Worm (Caenorhabditis elegans) whole organism, L4 larva: ENCODE measurements around the gene F22D3.4.

Source experiments
- D1046.2 ChIP-seq: fragments of 200-800 bp; sonication (Bioruptor generic); IDR thresholded peaks from 2 replicates; pipeline ENCODE4 v1.3.6; 2022; ENCODE audit warnings: missing genetic modification characterization, missing compliant biosample characterization
- F26F4.8 ChIP-seq: fragments of 200-800 bp; sonication (Bioruptor generic); conservative IDR thresholded peaks from 2 replicates; pipeline ENCODE4 v1.3.6; 2022; ENCODE audit warnings: missing genetic modification characterization, missing compliant biosample characterization
- F37D6.2 ChIP-seq: sonication (generic microtip); optimal IDR thresholded peaks from 2 replicates; lab custom pipeline; 2016; ENCODE audit warnings: mild to moderate bottlenecking, missing genetic modification characterization, missing compliant biosample characterization
- F49E8.2 ChIP-seq: sonication (generic microtip); optimal IDR thresholded peaks from 2 replicates; lab custom pipeline; 2016; ENCODE audit warnings: missing compliant biosample characterization, mild to moderate bottlenecking, missing genetic modification characterization, borderline replicate concordance
- R02D3.7 ChIP-seq: fragments of 150-350 bp; sonication (generic microtip); optimal IDR thresholded peaks from 3 replicates; lab custom pipeline; 2014; ENCODE audit warnings: missing biosample characterization, missing genetic modification characterization
- T26A8.4 ChIP-seq: fragments of 200-800 bp; sonication (Bioruptor generic); IDR thresholded peaks from 2 replicates; pipeline ENCODE4 v1.3.6; 2022; ENCODE audit warnings: missing genetic modification characterization, missing compliant biosample characterization
- Y5F2A.4 ChIP-seq: fragments of 200-800 bp; sonication (Bioruptor generic); optimal IDR thresholded peaks from 2 replicates; lab custom pipeline; 2018; ENCODE audit warnings: mild to moderate bottlenecking, missing genetic modification characterization, missing compliant biosample characterization
- ZK546.5 ChIP-seq, 2 experiments: sonication (generic microtip); optimal IDR thresholded peaks; 2 replicates each; lab custom pipeline; 2017; ENCODE audit warnings: missing biosample characterization in 2 of 2, missing genetic modification characterization in 2 of 2
- aha-1 ChIP-seq: fragments of 150-350 bp; peaks from one replicate; lab custom pipeline; 2014; ENCODE audit warnings: missing biosample characterization, missing genetic modification characterization
- daf-16 ChIP-seq, 3 experiments: sonication (generic microtip); optimal IDR thresholded peaks; 2 replicates each; lab custom pipeline; 2016 to 2017; ENCODE audit warnings: missing genetic modification characterization in 3 of 3, missing genetic modification reagents in 3 of 3, mild to moderate bottlenecking in 2 of 3, missing compliant biosample characterization in 2 of 3, missing biosample characterization in 1 of 3, moderate library complexity in 1 of 3
- duxl-1 ChIP-seq: sonication (generic microtip); optimal IDR thresholded peaks from 2 replicates; lab custom pipeline; 2016; ENCODE audit warnings: mild to moderate bottlenecking, missing genetic modification characterization, moderate library complexity, missing compliant biosample characterization; ENCODE audit not compliant: poor library complexity
- egl-27 ChIP-seq: sonication (generic microtip); optimal IDR thresholded peaks from 3 replicates; lab custom pipeline; 2017; ENCODE audit warnings: missing biosample characterization, missing genetic modification reagents, missing genetic modification characterization
- egl-43 ChIP-seq: fragments of 200-800 bp; sonication (Bioruptor generic); IDR thresholded peaks from 2 replicates; pipeline ENCODE4 v1.3.6; 2022; ENCODE audit warnings: missing genetic modification reagents, missing genetic modification characterization, missing compliant biosample characterization
- fos-1 ChIP-seq: fragments of 150-350 bp; optimal IDR thresholded peaks from 2 replicates; lab custom pipeline; 2014; ENCODE audit warnings: missing biosample characterization, missing genetic modification characterization
- hlh-11 ChIP-seq: fragments of 200-800 bp; sonication (Bioruptor generic); optimal IDR thresholded peaks from 2 replicates; lab custom pipeline; 2018; ENCODE audit warnings: mild to moderate bottlenecking, missing genetic modification characterization, missing compliant biosample characterization
- hmg-1.1 ChIP-seq: fragments of 200-800 bp; sonication (Bioruptor generic); IDR thresholded peaks from 2 replicates; pipeline ENCODE4 v1.3.6; 2022; ENCODE audit warnings: missing genetic modification reagents, missing genetic modification characterization, missing compliant biosample characterization
- jun-1 ChIP-seq: fragments of 150-350 bp; optimal IDR thresholded peaks from 2 replicates; lab custom pipeline; 2014; ENCODE audit warnings: missing biosample characterization, missing genetic modification reagents, missing genetic modification characterization
- lin-1 ChIP-seq: fragments of 200-800 bp; sonication (Bioruptor generic); IDR thresholded peaks from 2 replicates; pipeline ENCODE4 v1.3.6; 2022; ENCODE audit warnings: missing genetic modification reagents, missing genetic modification characterization, missing compliant biosample characterization
- lin-13 ChIP-seq: fragments of 150-350 bp; optimal IDR thresholded peaks from 2 replicates; lab custom pipeline; 2014; ENCODE audit warnings: missing biosample characterization, missing genetic modification reagents, missing genetic modification characterization
- lin-15B ChIP-seq: fragments of 150-350 bp; sonication (generic microtip); optimal IDR thresholded peaks from 3 replicates; lab custom pipeline; 2014; ENCODE audit warnings: missing biosample characterization, missing genetic modification characterization
- lin-39 ChIP-seq: fragments of 150-350 bp; optimal IDR thresholded peaks from 2 replicates; lab custom pipeline; 2014; ENCODE audit warnings: missing biosample characterization, missing genetic modification reagents, missing genetic modification characterization
- lir-3 ChIP-seq: sonication (generic microtip); optimal IDR thresholded peaks from 2 replicates; lab custom pipeline; 2016; ENCODE audit warnings: mild to moderate bottlenecking, missing genetic modification characterization, missing compliant biosample characterization
- madf-5 ChIP-seq, 2 experiments: fragments of 200-800 bp; sonication (Bioruptor generic); IDR thresholded peaks; 2 replicates each; pipeline ENCODE4 v1.3.6; 2022; ENCODE audit warnings: missing compliant biosample characterization in 2 of 2, missing genetic modification characterization in 2 of 2
- mes-2 ChIP-seq: sonication (generic microtip); optimal IDR thresholded peaks from 2 replicates; lab custom pipeline; 2016; ENCODE audit warnings: missing genotype, mild to moderate bottlenecking, missing genetic modification characterization, missing compliant biosample characterization; ENCODE audit not compliant: poor library complexity, severe bottlenecking
- mxl-2 ChIP-seq: fragments of 200-800 bp; sonication (Bioruptor generic); conservative IDR thresholded peaks from 2 replicates; pipeline ENCODE4 v1.3.6; 2022; ENCODE audit warnings: missing genetic modification reagents, missing genetic modification characterization, missing compliant biosample characterization
- nhr-28 ChIP-seq: fragments of 150-350 bp; optimal IDR thresholded peaks from 2 replicates; lab custom pipeline; 2014; ENCODE audit warnings: missing biosample characterization, missing genetic modification characterization
- nhr-42 ChIP-seq: fragments of 200-800 bp; sonication (Bioruptor generic); IDR thresholded peaks from 2 replicates; pipeline ENCODE4 v1.3.6; 2022; ENCODE audit warnings: missing genetic modification characterization, missing compliant biosample characterization
- nhr-48 ChIP-seq: sonication (generic microtip); optimal IDR thresholded peaks from 2 replicates; lab custom pipeline; 2016; ENCODE audit warnings: mild to moderate bottlenecking, missing genetic modification characterization, missing compliant biosample characterization
- nhr-6 ChIP-seq: fragments of 150-350 bp; optimal IDR thresholded peaks from 2 replicates; lab custom pipeline; 2014; ENCODE audit warnings: missing biosample characterization, missing genetic modification characterization
- nhr-76 ChIP-seq: fragments of 150-350 bp; optimal IDR thresholded peaks from 2 replicates; lab custom pipeline; 2014; ENCODE audit warnings: missing biosample characterization, missing genetic modification characterization
- pqm-1 ChIP-seq: sonication (generic microtip); optimal IDR thresholded peaks from 2 replicates; lab custom pipeline; 2017; ENCODE audit warnings: missing biosample characterization, missing genetic modification characterization
- rbr-2 ChIP-seq: sonication (generic microtip); optimal IDR thresholded peaks from 2 replicates; lab custom pipeline; 2016; ENCODE audit warnings: missing genotype, missing genetic modification characterization, missing compliant biosample characterization
- set-16 ChIP-seq: fragments of 200-800 bp; sonication (Bioruptor generic); IDR thresholded peaks from 2 replicates; pipeline ENCODE4 v1.3.6; 2022; ENCODE audit warnings: missing genetic modification reagents, missing genetic modification characterization, missing compliant biosample characterization
- skn-1 ChIP-seq: fragments of 150-350 bp; optimal IDR thresholded peaks from 2 replicates; lab custom pipeline; 2014; ENCODE audit warnings: missing biosample characterization, missing genetic modification characterization
- snpc-4 ChIP-seq: fragments of 150-350 bp; optimal IDR thresholded peaks from 2 replicates; lab custom pipeline; 2014; ENCODE audit warnings: missing biosample characterization, missing genetic modification characterization
- unc-39 ChIP-seq: sonication (generic microtip); optimal IDR thresholded peaks from 2 replicates; lab custom pipeline; 2017; ENCODE audit warnings: missing biosample characterization, missing genetic modification characterization
- unc-62 ChIP-seq, 3 experiments: fragments of 150-350 bp in 1 of 3; sonication (generic microtip); optimal IDR thresholded peaks in 2 of 3; peaks in 1 of 3; 1 replicate in 1 of 3; 2 replicates in 2 of 3; lab custom pipeline; 2014 to 2017; ENCODE audit warnings: missing biosample characterization in 3 of 3, missing genetic modification characterization in 3 of 3, missing genetic modification reagents in 3 of 3, missing genotype in 1 of 3
- zag-1 ChIP-seq: fragments of 150-350 bp; optimal IDR thresholded peaks from 2 replicates; lab custom pipeline; 2014; ENCODE audit warnings: missing biosample characterization, missing genetic modification characterization
- zip-2 ChIP-seq: fragments of 150-350 bp; optimal IDR thresholded peaks from 2 replicates; lab custom pipeline; 2014; ENCODE audit warnings: missing biosample characterization, missing genetic modification characterization
- ztf-11 ChIP-seq: fragments of 150-350 bp; optimal IDR thresholded peaks from 2 replicates; lab custom pipeline; 2014; ENCODE audit warnings: missing biosample characterization, missing genetic modification characterization
- ztf-7 ChIP-seq: fragments of 150-350 bp; optimal IDR thresholded peaks from 2 replicates; lab custom pipeline; 2014; ENCODE audit warnings: missing biosample characterization, missing genetic modification characterization

The F22D3.4 gene

ce11 chrII:6940726-6941230 lies 13.4 kb upstream of the F22D3.4 start:
- TF ChIP-seq madf-5 (GFP tag; IDR thresholded peaks at IDR 0.05; lab: Robert Waterston, UW) (no peak), hmg-1.1 (GFP tag; lab: Robert Waterston, UW) (no peak), D1046.2 (GFP tag; lab: Robert Waterston, UW) (no peak), egl-43 (GFP tag; lab: Robert Waterston, UW) (0 out of 2 replicates have a peak, but pooled peaks have one; percentile 27), T26A8.4 (no peak), unc-39 (tag; lab: Kevin White, UChicago) (no peak), rbr-2 (no peak), fos-1 (tag; lab: Kevin White, UChicago) (no peak), ztf-7 (tag; lab: Kevin White, UChicago) (no peak), lin-1 (GFP tag; lab: Robert Waterston, UW) (no peak), zip-2 (tag; lab: Kevin White, UChicago) (no peak), aha-1 (peak; percentile 93), F37D6.2 (no peak), mxl-2 (GFP tag; lab: Robert Waterston, UW) (no peak), unc-62 (GFP tag; optimal IDR thresholded peaks at IDR 0.05 in 1 of 2; lab: Kevin White, UChicago) (peak in 1 of 2 experiments; percentile 49), unc-62 (tag; optimal IDR thresholded peaks at IDR 0.05; lab: Kevin White, UChicago) (no peak)

DNA sequence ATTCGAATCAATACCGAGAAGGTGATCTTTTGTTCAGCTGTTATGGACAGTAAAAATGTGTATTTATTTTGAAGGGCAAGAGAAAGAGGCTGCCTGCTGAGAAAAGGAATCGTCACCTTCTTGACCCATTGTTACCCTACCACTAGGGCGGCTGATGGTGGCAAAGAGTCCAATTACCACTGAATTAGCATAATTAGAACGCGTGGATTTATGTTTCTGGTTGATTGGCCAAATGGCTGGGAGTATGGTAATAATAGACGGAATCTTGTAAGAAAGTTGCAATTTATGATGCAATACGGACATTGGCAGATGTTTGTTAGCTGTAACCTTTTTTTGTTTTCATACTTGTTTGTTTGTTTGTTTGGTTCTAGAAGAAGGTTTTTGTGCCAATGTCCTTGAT lies 12.5 kb upstream of the F22D3.4 start:
- TF ChIP-seq F26F4.8 (GFP tag; lab: Robert Waterston, UW) (no peak), egl-27 (tag; lab: Kevin White, UChicago) (no peak), hlh-11 (tag; lab: Kevin White, UChicago) (no peak), jun-1 (tag; lab: Kevin White, UChicago) (no peak), lin-15B (no peak), set-16 (GFP tag; lab: Robert Waterston, UW) (no peak), nhr-76 (tag; lab: Kevin White, UChicago) (no peak), duxl-1 (tag; lab: Kevin White, UChicago) (no peak), hmg-1.1 (GFP tag; lab: Robert Waterston, UW) (no peak)
- TF ChIP-seq, all 104 proteins: peak for 0

DNA sequence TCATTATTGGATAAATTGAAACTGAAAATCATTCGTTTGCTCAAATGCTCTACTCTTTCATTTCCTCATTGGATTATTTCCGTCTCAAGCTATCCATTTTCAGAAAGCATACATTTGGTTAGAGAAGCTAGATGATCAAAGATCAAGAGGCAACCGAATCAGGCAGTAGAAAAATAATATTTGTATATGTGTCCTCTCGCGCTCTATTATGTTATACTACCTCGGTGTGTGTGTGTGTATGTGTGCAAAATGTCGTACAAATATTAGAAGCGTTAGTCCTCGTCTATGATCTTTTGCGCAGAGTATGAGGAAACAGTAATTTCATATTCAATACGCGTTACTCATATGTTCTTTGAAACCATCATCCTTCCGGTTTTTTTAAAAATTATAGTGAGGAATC lies 9.7 kb upstream of the F22D3.4 start:
- TF ChIP-seq aha-1 = peak; percentile 84
- no peak for TF ChIP-seq F49E8.2
- no peak for TF ChIP-seq lir-3
- TF ChIP-seq ZK546.5 (tag; optimal IDR thresholded peaks at IDR 0.05; lab: Kevin White, UChicago) = no peak

ce11 chrII:6936528-6936927 lies 9.1 kb upstream of the F22D3.4 start:
- TF ChIP-seq mxl-2 (GFP tag; lab: Robert Waterston, UW) (no peak), ztf-11 (tag; lab: Kevin White, UChicago) (no peak), aha-1 (peak; percentile 5), nhr-28 (tag; lab: Kevin White, UChicago) (peak; percentile 23), pqm-1 (tag; lab: Kevin White, UChicago) (peak; percentile 65), hmg-1.1 (GFP tag; lab: Robert Waterston, UW) (no peak), ztf-7 (tag; lab: Kevin White, UChicago) (no peak), unc-62 (GFP tag; optimal IDR thresholded peaks at IDR 0.05 in 1 of 2; lab: Kevin White, UChicago) (peak in 1 of 2 experiments; percentile 37), unc-62 (tag; optimal IDR thresholded peaks at IDR 0.05; lab: Kevin White, UChicago) (no peak), Y5F2A.4 (no peak), mes-2 (tag; lab: Kevin White, UChicago) (peak; percentile 14), fos-1 (tag; lab: Kevin White, UChicago) (no peak), nhr-6 (tag; lab: Kevin White, UChicago) (no peak), zag-1 (no peak)

DNA sequence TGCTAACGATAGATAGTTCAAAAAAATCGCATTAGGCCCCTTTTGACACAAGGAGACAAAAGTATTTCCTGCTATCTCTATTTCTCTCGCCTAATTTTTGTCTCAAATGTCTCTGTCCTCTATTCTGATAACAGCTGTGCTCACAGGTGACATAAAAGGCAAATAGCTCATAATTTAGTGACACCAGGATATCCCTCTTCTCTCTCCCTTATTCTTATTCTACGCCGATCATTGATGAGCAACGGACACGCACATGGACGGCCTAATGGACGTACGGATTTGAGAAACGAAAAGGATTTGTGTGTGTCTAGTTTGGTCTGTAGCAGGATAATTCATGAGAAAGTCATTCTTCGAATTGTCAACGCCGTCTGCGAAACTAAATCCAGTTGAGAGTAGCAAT lies 8.6 kb upstream of the F22D3.4 start:
- no peak for TF ChIP-seq lin-13 (GFP tag; lab: Kevin White, UChicago)
- TF ChIP-seq lin-39 (tag; lab: Kevin White, UChicago) = no peak
- TF ChIP-seq egl-43 (GFP tag; lab: Robert Waterston, UW) = no peak
- TF ChIP-seq daf-16 (GFP tag; optimal IDR thresholded peaks at IDR 0.05; lab: Kevin White, UChicago) = no peak
- TF ChIP-seq daf-16 (tag; optimal IDR thresholded peaks at IDR 0.05; lab: Kevin White, UChicago) = no peak
- no peak for TF ChIP-seq skn-1 (tag; lab: Kevin White, UChicago)
- no peak for TF ChIP-seq nhr-48 (tag; lab: Kevin White, UChicago)
- no peak for TF ChIP-seq R02D3.7 (tag; lab: Kevin White, UChicago)
- no peak for TF ChIP-seq zag-1
- no peak for TF ChIP-seq ztf-11 (tag; lab: Kevin White, UChicago)
- TF ChIP-seq nhr-42 (GFP tag; lab: Robert Waterston, UW) = no peak
- no peak for TF ChIP-seq mxl-2 (GFP tag; lab: Robert Waterston, UW)
- TF ChIP-seq snpc-4 (tag; lab: Kevin White, UChicago) = no peak
